Worm (Caenorhabditis elegans) whole organism, early embryonic: Measurements from ENCODE around the gene mans-2.

Experiments
- B0310.2 ChIP-seq: sonication (generic microtip); optimal IDR thresholded peaks from 2 replicates; lab custom pipeline; 2016; ENCODE audit warnings: mild to moderate bottlenecking, missing genetic modification characterization, missing compliant biosample characterization
- F13C5.2 ChIP-seq: sonication (generic microtip); optimal IDR thresholded peaks from 2 replicates; lab custom pipeline; 2017; ENCODE audit warnings: mild to moderate bottlenecking, missing genetic modification characterization, inconsistent platforms, missing compliant biosample characterization
- aly-1 ChIP-seq: sonication (generic microtip); optimal IDR thresholded peaks from 2 replicates; lab custom pipeline; 2016; ENCODE audit warnings: missing genetic modification characterization, missing compliant biosample characterization
- ama-1 ChIP-seq: fragments of 150-350 bp; optimal IDR thresholded peaks from 2 replicates; lab custom pipeline; 2014
- ceh-13 ChIP-seq: fragments of 200-800 bp; sonication (Bioruptor generic); optimal IDR thresholded peaks from 2 replicates; lab custom pipeline; 2018; ENCODE audit warnings: mild to moderate bottlenecking, missing genetic modification characterization, missing compliant biosample characterization
- ceh-36 ChIP-seq: sonication (generic microtip); optimal IDR thresholded peaks from 2 replicates; lab custom pipeline; 2016; ENCODE audit warnings: missing genetic modification characterization, inconsistent platforms, missing compliant biosample characterization
- ets-7 ChIP-seq: sonication (generic microtip); optimal IDR thresholded peaks from 2 replicates; lab custom pipeline; 2016; ENCODE audit warnings: missing genotype, missing genetic modification characterization, missing compliant biosample characterization
- flt-1 ChIP-seq: fragments of 200-800 bp; sonication (Bioruptor generic); IDR thresholded peaks from 2 replicates; pipeline ENCODE4 v1.3.6; 2022; ENCODE audit warnings: missing genetic modification characterization, missing compliant biosample characterization
- hmbx-1 ChIP-seq: sonication (generic microtip); optimal IDR thresholded peaks from 2 replicates; lab custom pipeline; 2016; ENCODE audit warnings: mild to moderate bottlenecking, missing genetic modification characterization, missing compliant biosample characterization
- hmg-4 ChIP-seq: fragments of 200-800 bp; sonication (Bioruptor generic); optimal IDR thresholded peaks from 2 replicates; lab custom pipeline; 2018; ENCODE audit warnings: mild to moderate bottlenecking, missing genetic modification characterization, missing compliant biosample characterization
- hnd-1 ChIP-seq: sonication (generic microtip); optimal IDR thresholded peaks from 2 replicates; lab custom pipeline; 2016; ENCODE audit warnings: missing genetic modification characterization, missing compliant biosample characterization
- pes-1 ChIP-seq: fragments of 200-800 bp; sonication (Bioruptor generic); IDR thresholded peaks from 2 replicates; pipeline ENCODE4 v1.3.6; 2022; ENCODE audit warnings: missing genetic modification reagents, missing genetic modification characterization, missing compliant biosample characterization
- scrt-1 ChIP-seq: fragments of 200-800 bp; sonication (Bioruptor generic); IDR thresholded peaks from 2 replicates; pipeline ENCODE4 v1.3.6; 2022; ENCODE audit warnings: missing genetic modification characterization, missing compliant biosample characterization
- sea-1 ChIP-seq: fragments of 200-800 bp; sonication (Bioruptor generic); conservative IDR thresholded peaks from 2 replicates; pipeline ENCODE4 v1.3.6; 2022; ENCODE audit warnings: missing genetic modification characterization, missing compliant biosample characterization
- tbx-11 ChIP-seq: fragments of 200-800 bp; sonication (Bioruptor generic); IDR thresholded peaks from 2 replicates; pipeline ENCODE4 v1.3.6; 2022; ENCODE audit warnings: missing genetic modification characterization, missing compliant biosample characterization
- tbx-37 ChIP-seq: fragments of 200-800 bp; sonication (Bioruptor generic); conservative IDR thresholded peaks from 2 replicates; pipeline ENCODE4 v1.3.6; 2022; ENCODE audit warnings: missing genetic modification reagents, missing genetic modification characterization, missing compliant biosample characterization
- tra-4 ChIP-seq: sonication (generic microtip); optimal IDR thresholded peaks from 2 replicates; lab custom pipeline; 2017; ENCODE audit warnings: missing genetic modification characterization, missing compliant biosample characterization

Gene mans-2

ce11 chrV:12001747-12002456 is 16.6 kb upstream of the mans-2 start, which contains the start of gene gcy-33:
TSS of gene gcy-33 (minus strand) at chrV:12001797.
- TF ChIP-seq tbx-11 (GFP tag; lab: Robert Waterston, UW) (peak; percentile 98), pes-1 (GFP tag; lab: Robert Waterston, UW) (peak; percentile 98), ama-1 (lab: Kevin White, UChicago) (no peak), aly-1 (peak; percentile 98), tbx-37 (GFP tag; lab: Robert Waterston, UW) (peak; percentile 98), scrt-1 (GFP tag; lab: Robert Waterston, UW) (peak; percentile 98), B0310.2 (tag; lab: Kevin White, UChicago) (peak; percentile 96), F13C5.2 (peak; percentile 97), hnd-1 (peak; percentile 89), ceh-13 (GFP tag; lab: Kevin White, UChicago) (peak; percentile 94), hmg-4 (peak; percentile 99), hmbx-1 (peak; percentile 89), tra-4 (tag; lab: Kevin White, UChicago) (peak; percentile 93), sea-1 (peak; percentile 93), ceh-36 (tag; lab: Kevin White, UChicago) (peak; percentile 97), ets-7 (peak; percentile 93), flt-1 (GFP tag; lab: Robert Waterston, UW) (peak; percentile 98)

- no peak for TF ChIP-seq tbx-37 (GFP tag; lab: Robert Waterston, UW)
- TF ChIP-seq flt-1 (GFP tag; lab: Robert Waterston, UW) = no peak
- TF ChIP-seq ama-1 (lab: Kevin White, UChicago) = no peak
- no peak for TF ChIP-seq scrt-1 (GFP tag; lab: Robert Waterston, UW)
- TF ChIP-seq F13C5.2 = no peak
- TF ChIP-seq hnd-1 = no peak
Measured at ce11 chrV:11997403-11997802, 12.1 kb upstream of the mans-2 start.

ce11 chrV:11995862-11996261 is 10.6 kb upstream of the mans-2 start, which contains the start of gene C52E4.12:
TSS of gene C52E4.12 (plus strand) at chrV:11996162.
- no peak for TF ChIP-seq hmg-4
- no peak for TF ChIP-seq ets-7
- TF ChIP-seq aly-1 = no peak
- TF ChIP-seq F13C5.2 = no peak
- TF ChIP-seq ceh-36 (tag; lab: Kevin White, UChicago) = no peak
- no peak for TF ChIP-seq scrt-1 (GFP tag; lab: Robert Waterston, UW)
- no peak for TF ChIP-seq sea-1
- TF ChIP-seq ama-1 (lab: Kevin White, UChicago) = no peak

ce11 chrV:11993706-11994345 is 8.5 kb upstream of the mans-2 start, which contains the start of the genes cyl-1 and C52E4.7:
TSS of gene cyl-1 (minus strand) at chrV:11993723.
TSS of gene C52E4.7 (plus strand) at chrV:11994295.
- TF ChIP-seq pes-1 (GFP tag; lab: Robert Waterston, UW) = no peak
- no peak for TF ChIP-seq hmbx-1
- TF ChIP-seq flt-1 (GFP tag; lab: Robert Waterston, UW) = no peak
- no peak for TF ChIP-seq B0310.2 (tag; lab: Kevin White, UChicago)
- TF ChIP-seq ceh-36 (tag; lab: Kevin White, UChicago) = no peak
- no peak for TF ChIP-seq scrt-1 (GFP tag; lab: Robert Waterston, UW)
- TF ChIP-seq hmg-4 = no peak
- TF ChIP-seq ets-7 = no peak
- no peak for TF ChIP-seq F13C5.2
- TF ChIP-seq tbx-11 (GFP tag; lab: Robert Waterston, UW) = no peak
- no peak for TF ChIP-seq tbx-37 (GFP tag; lab: Robert Waterston, UW)
- TF ChIP-seq hnd-1 = no peak
- no peak for TF ChIP-seq ama-1 (lab: Kevin White, UChicago)
- no peak for TF ChIP-seq sea-1
- no peak for TF ChIP-seq aly-1
- TF ChIP-seq ceh-13 (GFP tag; lab: Kevin White, UChicago) = no peak
- TF ChIP-seq tra-4 (tag; lab: Kevin White, UChicago) = no peak

ce11 chrV:11990511-11991127 is 5.3 kb upstream of the mans-2 start:
- no peak for TF ChIP-seq tbx-11 (GFP tag; lab: Robert Waterston, UW)
- no peak for TF ChIP-seq tra-4 (tag; lab: Kevin White, UChicago)
- TF ChIP-seq B0310.2 (tag; lab: Kevin White, UChicago) = no peak
- no peak for TF ChIP-seq ets-7
- no peak for TF ChIP-seq ceh-13 (GFP tag; lab: Kevin White, UChicago)
- no peak for TF ChIP-seq scrt-1 (GFP tag; lab: Robert Waterston, UW)
- no peak for TF ChIP-seq pes-1 (GFP tag; lab: Robert Waterston, UW)
- no peak for TF ChIP-seq hnd-1
- TF ChIP-seq ceh-36 (tag; lab: Kevin White, UChicago) = no peak
- TF ChIP-seq ama-1 (lab: Kevin White, UChicago) = no peak
- no peak for TF ChIP-seq tbx-37 (GFP tag; lab: Robert Waterston, UW)
- no peak for TF ChIP-seq F13C5.2
- no peak for TF ChIP-seq hmbx-1
- TF ChIP-seq flt-1 (GFP tag; lab: Robert Waterston, UW) = no peak
- no peak for TF ChIP-seq aly-1
- no peak for TF ChIP-seq sea-1
- no peak for TF ChIP-seq hmg-4

ce11 chrV:11989861-11990260 is 4.6 kb upstream of the mans-2 start:
- TF ChIP-seq ets-7 (no peak), B0310.2 (tag; lab: Kevin White, UChicago) (no peak), ama-1 (lab: Kevin White, UChicago) (no peak), hmg-4 (no peak), scrt-1 (GFP tag; lab: Robert Waterston, UW) (no peak), tra-4 (tag; lab: Kevin White, UChicago) (no peak), hnd-1 (no peak), ceh-13 (GFP tag; lab: Kevin White, UChicago) (no peak), F13C5.2 (no peak), aly-1 (no peak), ceh-36 (tag; lab: Kevin White, UChicago) (no peak), flt-1 (GFP tag; lab: Robert Waterston, UW) (no peak), tbx-11 (GFP tag; lab: Robert Waterston, UW) (no peak), tbx-37 (GFP tag; lab: Robert Waterston, UW) (no peak)
